Worm (Caenorhabditis elegans) whole organism, midembryonic: Measurements from ENCODE around the gene T25B9.4.

ENCODE experiments used
- T22C8.4 ChIP-seq: fragments of 200-800 bp; sonication (Bioruptor generic); IDR thresholded peaks from 2 replicates; pipeline ENCODE4 v1.3.6; 2022; ENCODE audit warnings: missing genetic modification characterization, missing compliant biosample characterization
- cog-1 ChIP-seq: sonication (generic microtip); optimal IDR thresholded peaks from 2 replicates; lab custom pipeline; 2016; ENCODE audit warnings: missing genetic modification characterization, missing compliant biosample characterization
- flt-1 ChIP-seq: fragments of 200-800 bp; sonication (Bioruptor generic); IDR thresholded peaks from 2 replicates; pipeline ENCODE4 v1.3.6; 2022; ENCODE audit warnings: missing genetic modification characterization, missing compliant biosample characterization
- klf-2 ChIP-seq: fragments of 200-800 bp; sonication (Bioruptor generic); conservative IDR thresholded peaks from 2 replicates; pipeline ENCODE4 v1.3.6; 2022; ENCODE audit warnings: missing genetic modification reagents, missing genetic modification characterization, missing compliant biosample characterization
- ref-1 ChIP-seq: fragments of 200-800 bp; sonication (Bioruptor generic); conservative IDR thresholded peaks from 2 replicates; pipeline ENCODE4 v1.3.6; 2022; ENCODE audit warnings: missing genetic modification reagents, missing genetic modification characterization, missing compliant biosample characterization
- tab-1 ChIP-seq: fragments of 200-800 bp; sonication (Bioruptor generic); IDR thresholded peaks from 2 replicates; pipeline ENCODE4 v1.3.6; 2022; ENCODE audit warnings: missing genetic modification characterization, missing compliant biosample characterization
- ztf-23 ChIP-seq: fragments of 200-800 bp; sonication (Bioruptor generic); IDR thresholded peaks from 2 replicates; pipeline ENCODE4 v1.3.6; 2022; ENCODE audit warnings: missing genetic modification reagents, missing genetic modification characterization, missing compliant biosample characterization
- ztf-29 ChIP-seq: fragments of 200-800 bp; sonication (Bioruptor generic); IDR thresholded peaks from 2 replicates; pipeline ENCODE4 v1.3.6; 2022; ENCODE audit warnings: missing genetic modification reagents, missing genetic modification characterization, missing compliant biosample characterization

ce11 chrIV:10737011-10737553, 20.4 kb downstream of the T25B9.4 start, which contains the start of gene grl-21:
- TF ChIP-seq ztf-29 (GFP tag; lab: Robert Waterston, UW) = no peak
- no peak for TF ChIP-seq klf-2 (GFP tag; lab: Robert Waterston, UW)
- TF ChIP-seq ztf-23 (GFP tag; lab: Robert Waterston, UW) = no peak
- TF ChIP-seq flt-1 (GFP tag; lab: Robert Waterston, UW) = no peak
- no peak for TF ChIP-seq tab-1 (GFP tag; lab: Robert Waterston, UW)
- no peak for TF ChIP-seq ref-1
- no peak for TF ChIP-seq T22C8.4
- TF ChIP-seq cog-1 (tag; lab: Kevin White, UChicago) = no peak
